Fruit fly (Drosophila melanogaster) whole organism, embryonic: ENCODE measurements around the gene CG11279.

Experiments used
- Ada2b ChIP-seq: fragments of 200-800 bp; sonication (Bioruptor generic); IDR thresholded peaks from 2 replicates; pipeline ENCODE4 v1.3.6; 2022; ENCODE audit warnings: missing biosample characterization, missing genetic modification characterization
- Atf3 ChIP-seq: fragments of 200-800 bp; sonication (Bioruptor generic); optimal IDR thresholded peaks from 3 replicates; lab custom pipeline; 2016; ENCODE audit warnings: missing biosample characterization, missing genetic modification characterization
- Bteb2 ChIP-seq: fragments of 200-800 bp; sonication (Bioruptor generic); optimal IDR thresholded peaks from 2 replicates; lab custom pipeline; 2016; ENCODE audit warnings: missing biosample characterization, missing genetic modification characterization
- CG10147 ChIP-seq: fragments of 200-800 bp; sonication (Bioruptor generic); optimal IDR thresholded peaks from 2 replicates; lab custom pipeline; 2019; ENCODE audit warnings: missing biosample characterization, mild to moderate bottlenecking, missing genetic modification characterization, moderate library complexity
- CG10274 ChIP-seq: fragments of 200-800 bp; sonication (Bioruptor generic); optimal IDR thresholded peaks from 3 replicates; lab custom pipeline; 2017; ENCODE audit warnings: missing biosample characterization, mild to moderate bottlenecking, missing genetic modification characterization
- CG10979 ChIP-seq: fragments of 200-800 bp; sonication (Bioruptor generic); optimal IDR thresholded peaks from 2 replicates; lab custom pipeline; 2018; ENCODE audit warnings: missing biosample characterization, mild to moderate bottlenecking, missing genetic modification characterization, moderate library complexity
- CG1233 ChIP-seq: fragments of 200-800 bp; sonication (Bioruptor generic); optimal IDR thresholded peaks from 4 replicates; lab custom pipeline; 2018; ENCODE audit warnings: missing biosample characterization, mild to moderate bottlenecking, missing genetic modification characterization
- CG13123 ChIP-seq: fragments of 200-800 bp; sonication (Bioruptor generic); optimal IDR thresholded peaks from 2 replicates; lab custom pipeline; 2016; ENCODE audit warnings: missing biosample characterization, missing genetic modification characterization
- CG13296 ChIP-seq: fragments of 200-800 bp; sonication (Bioruptor generic); optimal IDR thresholded peaks from 3 replicates; lab custom pipeline; 2018; ENCODE audit warnings: missing biosample characterization, mild to moderate bottlenecking, missing genetic modification characterization
- CG13624 ChIP-seq: fragments of 200-800 bp; sonication (Bioruptor generic); optimal IDR thresholded peaks from 2 replicates; lab custom pipeline; 2016; ENCODE audit warnings: missing biosample characterization, missing genetic modification characterization
- CG13894 ChIP-seq: fragments of 200-800 bp; sonication (Bioruptor generic); optimal IDR thresholded peaks from 3 replicates; lab custom pipeline; 2018; ENCODE audit warnings: missing biosample characterization, mild to moderate bottlenecking, missing genetic modification characterization, moderate library complexity
- CG14050 ChIP-seq: fragments of 200-800 bp; sonication (Bioruptor generic); IDR thresholded peaks from 3 replicates; pipeline ENCODE4 v1.3.6; 2022; ENCODE audit warnings: missing biosample characterization, missing genetic modification characterization
- CG14667 ChIP-seq: fragments of 200-800 bp; sonication (Bioruptor generic); IDR thresholded peaks from 2 replicates; pipeline ENCODE4 v1.3.6; 2022; ENCODE audit warnings: missing biosample characterization, missing genetic modification characterization
- CG14860 ChIP-seq: fragments of 200-800 bp; sonication (Bioruptor generic); IDR thresholded peaks from 3 replicates; pipeline ENCODE4 v1.3.6; 2022; ENCODE audit warnings: missing biosample characterization, missing genetic modification characterization; ENCODE audit not compliant: partially characterized antibody
- CG1603 ChIP-seq: fragments of 200-800 bp; sonication (Bioruptor generic); optimal IDR thresholded peaks from 2 replicates; lab custom pipeline; 2019; ENCODE audit warnings: missing biosample characterization, mild to moderate bottlenecking, missing genetic modification characterization, moderate library complexity
- CG17328 ChIP-seq: fragments of 200-800 bp; sonication (Bioruptor generic); IDR thresholded peaks from 2 replicates; pipeline ENCODE4 v1.3.6; 2022; ENCODE audit warnings: missing biosample characterization, missing genetic modification characterization
- CG17829 ChIP-seq: fragments of 200-800 bp; optimal IDR thresholded peaks from 2 replicates; lab custom pipeline; 2019; ENCODE audit warnings: missing biosample characterization, mild to moderate bottlenecking, missing genetic modification characterization, moderate library complexity
- CG30403 ChIP-seq: fragments of 200-800 bp; sonication (Bioruptor generic); optimal IDR thresholded peaks from 3 replicates; lab custom pipeline; 2016; ENCODE audit warnings: missing biosample characterization, missing genetic modification characterization
- CG31441 ChIP-seq: fragments of 200-800 bp; sonication (Bioruptor generic); IDR thresholded peaks from 2 replicates; pipeline ENCODE4 v1.3.6; 2022; ENCODE audit warnings: missing biosample characterization, missing genetic modification characterization
- CG3281 ChIP-seq: fragments of 200-800 bp; sonication (Bioruptor generic); optimal IDR thresholded peaks from 3 replicates; lab custom pipeline; 2017; ENCODE audit warnings: missing biosample characterization, mild to moderate bottlenecking, missing genetic modification characterization
- CG4820 ChIP-seq: fragments of 200-800 bp; sonication (Bioruptor generic); optimal IDR thresholded peaks from 3 replicates; lab custom pipeline; 2016; ENCODE audit warnings: missing biosample characterization, missing genetic modification characterization
- CG6254 ChIP-seq: fragments of 200-800 bp; sonication (Bioruptor generic); optimal IDR thresholded peaks from 3 replicates; lab custom pipeline; 2017; ENCODE audit warnings: mild to moderate bottlenecking, missing biosample characterization, missing genetic modification reagents, missing genetic modification characterization
- CG6813 ChIP-seq: fragments of 200-800 bp; sonication (Bioruptor generic); optimal IDR thresholded peaks from 2 replicates; lab custom pipeline; 2017; ENCODE audit warnings: missing biosample characterization, missing genetic modification characterization, mild to moderate bottlenecking, moderate library complexity, missing genetic modification reagents
- CG7357 ChIP-seq: fragments of 200-800 bp; sonication (Bioruptor generic); IDR thresholded peaks from 3 replicates; pipeline ENCODE4 v1.3.6; 2022; ENCODE audit warnings: missing biosample characterization, missing genetic modification characterization
- CG7928 ChIP-seq: fragments of 200-800 bp; sonication (Bioruptor generic); optimal IDR thresholded peaks from 2 replicates; lab custom pipeline; 2017; ENCODE audit warnings: missing biosample characterization, mild to moderate bottlenecking, missing genetic modification characterization
- CG8281 ChIP-seq: fragments of 200-800 bp; sonication (Bioruptor generic); optimal IDR thresholded peaks from 2 replicates; lab custom pipeline; 2018; ENCODE audit warnings: missing biosample characterization, mild to moderate bottlenecking, missing genetic modification characterization, moderate library complexity
- CG8388 ChIP-seq: fragments of 200-800 bp; sonication (Bioruptor generic); optimal IDR thresholded peaks from 2 replicates; lab custom pipeline; 2019; ENCODE audit warnings: missing biosample characterization, mild to moderate bottlenecking, missing genetic modification characterization, moderate library complexity
- D19A ChIP-seq: fragments of 200-800 bp; optimal IDR thresholded peaks from 3 replicates; lab custom pipeline; 2019; ENCODE audit warnings: missing biosample characterization, mild to moderate bottlenecking, missing genetic modification characterization, moderate library complexity
- E2f2 ChIP-seq: fragments of 200-800 bp; sonication (Bioruptor generic); IDR thresholded peaks from 2 replicates; pipeline ENCODE4 v1.3.6; 2022; ENCODE audit warnings: missing biosample characterization, missing genetic modification characterization
- Fer3 ChIP-seq: fragments of 200-800 bp; sonication (Bioruptor generic); optimal IDR thresholded peaks from 2 replicates; lab custom pipeline; 2018; ENCODE audit warnings: missing biosample characterization, mild to moderate bottlenecking, missing genetic modification characterization, moderate library complexity
- Hand ChIP-seq: fragments of 200-800 bp; sonication (Bioruptor generic); optimal IDR thresholded peaks from 2 replicates; lab custom pipeline; 2017; ENCODE audit warnings: mild to moderate bottlenecking, missing biosample characterization, missing genetic modification reagents, missing genetic modification characterization
- HmgD ChIP-seq: fragments of 200-800 bp; sonication (Bioruptor generic); optimal IDR thresholded peaks from 3 replicates; lab custom pipeline; 2016; ENCODE audit warnings: missing biosample characterization, missing genetic modification characterization
- Hr3 ChIP-seq: fragments of 200-800 bp; sonication (Bioruptor generic); optimal IDR thresholded peaks from 3 replicates; lab custom pipeline; 2016; ENCODE audit warnings: missing biosample characterization, missing genetic modification characterization
- Lhr ChIP-seq: fragments of 200-800 bp; sonication (Bioruptor generic); optimal IDR thresholded peaks from 3 replicates; lab custom pipeline; 2017; ENCODE audit warnings: mild to moderate bottlenecking, missing biosample characterization, missing genetic modification reagents, missing genetic modification characterization
- Mrtf ChIP-seq: fragments of 200-800 bp; sonication (Bioruptor generic); IDR thresholded peaks from 3 replicates; pipeline ENCODE4 v1.3.6; 2022; ENCODE audit warnings: missing biosample characterization, missing genetic modification characterization
- Oli ChIP-seq: fragments of 200-800 bp; sonication (Bioruptor generic); optimal IDR thresholded peaks from 2 replicates; lab custom pipeline; 2018; ENCODE audit warnings: missing biosample characterization, mild to moderate bottlenecking, missing genetic modification characterization, moderate library complexity
- Taf1 ChIP-seq: fragments of 200-800 bp; sonication (Bioruptor generic); IDR thresholded peaks from 2 replicates; pipeline ENCODE4 v1.3.6; 2022; ENCODE audit warnings: missing biosample characterization, missing genetic modification characterization
- bab2 ChIP-seq: fragments of 200-800 bp; sonication (Bioruptor generic); optimal IDR thresholded peaks from 2 replicates; lab custom pipeline; 2016; ENCODE audit warnings: missing biosample characterization, missing genetic modification characterization
- dan ChIP-seq: fragments of 200-800 bp; sonication (Bioruptor generic); IDR thresholded peaks from 2 replicates; pipeline ENCODE4 v1.3.6; 2022; ENCODE audit warnings: missing biosample characterization, missing genetic modification characterization
- dmrt11E ChIP-seq: fragments of 200-800 bp; sonication (Bioruptor generic); optimal IDR thresholded peaks from 3 replicates; lab custom pipeline; 2018; ENCODE audit warnings: missing biosample characterization, mild to moderate bottlenecking, missing genetic modification characterization, moderate library complexity
- lbe ChIP-seq: fragments of 200-800 bp; sonication (Bioruptor generic); optimal IDR thresholded peaks from 2 replicates; lab custom pipeline; 2016; ENCODE audit warnings: missing biosample characterization, mild to moderate bottlenecking, missing genetic modification characterization
- mam ChIP-seq: fragments of 200-800 bp; sonication (Bioruptor generic); optimal IDR thresholded peaks from 3 replicates; lab custom pipeline; 2016; ENCODE audit warnings: missing biosample characterization, missing genetic modification characterization
- ro ChIP-seq: fragments of 200-800 bp; sonication (Bioruptor generic); IDR thresholded peaks from 2 replicates; pipeline ENCODE4 v1.3.6; 2022; ENCODE audit warnings: missing biosample characterization, missing genetic modification characterization
- shn ChIP-seq: fragments of 200-800 bp; sonication (Bioruptor generic); optimal IDR thresholded peaks from 3 replicates; lab custom pipeline; 2016; ENCODE audit warnings: missing biosample characterization, missing genetic modification characterization
- so ChIP-seq: fragments of 200-800 bp; sonication (Bioruptor generic); IDR thresholded peaks from 3 replicates; pipeline ENCODE4 v1.3.6; 2022; ENCODE audit warnings: missing biosample characterization, missing genetic modification characterization
- sug ChIP-seq: fragments of 200-800 bp; optimal IDR thresholded peaks from 2 replicates; lab custom pipeline; 2019; ENCODE audit warnings: missing biosample characterization, mild to moderate bottlenecking, missing genetic modification characterization, moderate library complexity
- tup ChIP-seq: fragments of 200-800 bp; sonication (Bioruptor generic); optimal IDR thresholded peaks from 2 replicates; lab custom pipeline; 2016; ENCODE audit warnings: missing biosample characterization, mild to moderate bottlenecking, missing genetic modification characterization, moderate library complexity
- vvl ChIP-seq: fragments of 200-800 bp; sonication (Bioruptor generic); IDR thresholded peaks from 2 replicates; pipeline ENCODE4 v1.3.6; 2022; ENCODE audit warnings: missing biosample characterization, missing genetic modification characterization
- wor ChIP-seq: fragments of 200-800 bp; sonication (Bioruptor generic); IDR thresholded peaks from 2 replicates; pipeline ENCODE4 v1.3.6; 2022; ENCODE audit warnings: missing biosample characterization, missing genetic modification characterization

The CG11279 gene

DNA sequence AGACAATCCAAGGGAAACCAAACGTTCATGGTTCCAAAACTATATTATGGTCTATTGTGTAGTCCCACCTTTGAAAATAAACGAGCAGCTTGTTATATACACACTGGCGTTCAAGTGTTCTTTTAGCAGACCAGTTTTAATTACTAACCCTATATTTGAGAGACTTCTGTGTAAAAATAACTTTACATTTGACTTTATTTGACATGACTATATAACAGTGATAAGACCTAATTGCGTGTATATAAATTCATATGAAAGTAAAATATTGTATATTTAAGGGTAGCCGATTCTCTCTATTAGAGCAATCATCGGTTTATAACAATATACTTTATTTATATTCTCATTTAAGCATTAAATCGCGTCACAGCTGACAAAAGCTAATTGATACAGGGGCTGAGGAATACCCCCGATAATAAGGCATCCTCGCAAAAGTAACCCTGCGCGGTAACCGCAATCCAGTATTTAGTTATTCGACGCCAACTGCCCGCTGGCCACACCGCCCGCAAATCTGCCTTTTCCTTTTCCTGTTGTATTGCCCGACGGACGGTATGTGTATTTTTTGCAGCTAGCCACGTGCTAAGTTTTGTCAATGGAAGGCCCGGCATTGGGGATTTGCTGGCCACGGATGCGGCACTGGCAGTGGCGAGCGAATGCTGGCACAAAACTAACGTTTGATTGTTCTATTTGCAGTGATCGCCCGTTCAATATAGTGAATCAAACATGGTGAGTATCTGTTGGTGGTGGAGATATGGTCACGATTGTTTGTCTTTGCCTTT is 5.3 kb upstream of the CG11279 start, which contains the start of gene RpS4 (continued):
- TF ChIP-seq Hand (GFP tag; lab: Kevin White, UChicago) (peak; percentile 95), CG31441 (peak; percentile 82), CG13624 (GFP tag; lab: Kevin White, UChicago) (peak; percentile 84), CG3281 (GFP tag; lab: Kevin White, UChicago) (peak; percentile 95), dmrt11E (peak; percentile 78), CG10979 (tag; lab: Kevin White, UChicago) (peak; percentile 73), CG13296 (GFP tag; lab: Kevin White, UChicago) (peak; percentile 96), CG14050 (GFP tag; lab: Robert Waterston, UW) (peak; percentile 82), CG8281 (tag; lab: Kevin White, UChicago) (peak; percentile 73), mam (GFP tag; lab: Kevin White, UChicago) (peak; percentile 84), dan (GFP tag; lab: Robert Waterston, UW) (no peak), CG14667 (GFP tag; lab: Robert Waterston, UW) (no peak), CG13123 (GFP tag; lab: Kevin White, UChicago) (peak; percentile 59), CG1603 (tag; lab: Kevin White, UChicago) (peak; percentile 95), Taf1 (peak; percentile 68; the same call in 1 of the 2 replicates), CG4820 (GFP tag; lab: Kevin White, UChicago) (peak; percentile 45), CG8388 (GFP tag; lab: Kevin White, UChicago) (peak; percentile 71), Fer3 (tag; lab: Kevin White, UChicago) (peak; percentile 89), Atf3 (peak; percentile 75), vvl (GFP tag; lab: Robert Waterston, UW) (peak; percentile 91), tup (GFP tag; lab: Kevin White, UChicago) (peak; percentile 28), bab2 (GFP tag; lab: Kevin White, UChicago) (peak; percentile 63), CG10147 (GFP tag; lab: Kevin White, UChicago) (peak; percentile 77), HmgD (GFP tag; lab: Kevin White, UChicago) (peak; percentile 70), CG17328 (GFP tag; lab: Robert Waterston, UW) (peak; percentile 95), CG10274 (GFP tag; lab: Kevin White, UChicago) (peak; percentile 85), Hr3 (GFP tag; lab: Kevin White, UChicago) (peak; percentile 66), CG6254 (GFP tag; lab: Kevin White, UChicago) (peak; percentile 88), D19A (tag; lab: Kevin White, UChicago) (peak; percentile 43), wor (GFP tag; lab: Robert Waterston, UW) (no peak), so (GFP tag; lab: Robert Waterston, UW) (peak; percentile 68; the same call in 1 of the 3 replicates), CG1233 (peak; percentile 95), CG7928 (peak; percentile 73), CG14860 (no peak), CG13894 (tag; lab: Kevin White, UChicago) (peak; percentile 88), CG17829 (tag; lab: Kevin White, UChicago) (peak; percentile 72), ro (GFP tag; lab: Robert Waterston, UW) (peak; percentile 6; the same call in 1 of the 2 replicates), sug (tag; lab: Kevin White, UChicago) (peak; percentile 83), E2f2 (GFP tag; lab: Robert Waterston, UW) (peak; percentile 37), Lhr (GFP tag; lab: Kevin White, UChicago) (peak; percentile 93), Bteb2 (GFP tag; lab: Kevin White, UChicago) (peak; percentile 72), CG7357 (GFP tag; lab: Robert Waterston, UW) (no peak), Oli (tag; lab: Kevin White, UChicago) (peak; percentile 64), CG6813 (GFP tag; lab: Kevin White, UChicago) (peak; percentile 97), lbe (GFP tag; lab: Kevin White, UChicago) (peak; percentile 34), Ada2b (GFP tag; lab: Robert Waterston, UW) (peak; percentile 53), Mrtf (GFP tag; lab: Robert Waterston, UW) (peak; percentile 73), CG30403 (GFP tag; lab: Kevin White, UChicago) (peak; percentile 73), shn (GFP tag; lab: Kevin White, UChicago) (peak; percentile 73)
